Fruit fly (Drosophila melanogaster) whole organism, embryonic: ENCODE results near the gene CG31883.

ENCODE experiments used
- Adf1 ChIP-seq: fragments of 200-800 bp; sonication (Bioruptor generic); IDR thresholded peaks from 2 replicates; pipeline ENCODE4 v1.3.6; 2022; ENCODE audit warnings: missing biosample characterization, missing genetic modification characterization
- BEAF-32 ChIP-seq: fragments of 200-800 bp; sonication (Bioruptor generic); optimal IDR thresholded peaks from 3 replicates; lab custom pipeline; 2017; ENCODE audit warnings: missing biosample characterization, missing genetic modification characterization, mild to moderate bottlenecking, moderate library complexity, missing genetic modification reagents
- CG10431 ChIP-seq: fragments of 200-800 bp; sonication (Bioruptor generic); optimal IDR thresholded peaks from 3 replicates; lab custom pipeline; 2018; ENCODE audit warnings: missing biosample characterization, mild to moderate bottlenecking, missing genetic modification characterization
- CG10543 ChIP-seq: fragments of 200-800 bp; sonication (Bioruptor generic); optimal IDR thresholded peaks from 3 replicates; lab custom pipeline; 2017; ENCODE audit warnings: missing biosample characterization, mild to moderate bottlenecking, missing genetic modification characterization, moderate library complexity
- CG10565 ChIP-seq: fragments of 200-800 bp; sonication (Bioruptor generic); optimal IDR thresholded peaks from 3 replicates; lab custom pipeline; 2016; ENCODE audit warnings: missing biosample characterization, mild to moderate bottlenecking, missing genetic modification characterization
- CG12071 ChIP-seq: fragments of 200-800 bp; sonication (Bioruptor generic); optimal IDR thresholded peaks from 3 replicates; lab custom pipeline; 2018; ENCODE audit warnings: missing biosample characterization, mild to moderate bottlenecking, missing genetic modification characterization
- CG12155 ChIP-seq: fragments of 200-800 bp; sonication (Bioruptor generic); optimal IDR thresholded peaks from 3 replicates; lab custom pipeline; 2016; ENCODE audit warnings: missing biosample characterization, missing genetic modification characterization
- CG12236 ChIP-seq: fragments of 200-800 bp; sonication (Bioruptor generic); optimal IDR thresholded peaks from 2 replicates; lab custom pipeline; 2016; ENCODE audit warnings: missing biosample characterization, missing genetic modification characterization
- CG13296 ChIP-seq: fragments of 200-800 bp; sonication (Bioruptor generic); optimal IDR thresholded peaks from 3 replicates; lab custom pipeline; 2018; ENCODE audit warnings: missing biosample characterization, mild to moderate bottlenecking, missing genetic modification characterization
- CG30431 ChIP-seq: fragments of 200-800 bp; sonication (Bioruptor generic); optimal IDR thresholded peaks from 2 replicates; lab custom pipeline; 2017; ENCODE audit warnings: missing biosample characterization, missing genetic modification characterization
- CG31365 ChIP-seq: fragments of 200-800 bp; sonication (Bioruptor generic); optimal IDR thresholded peaks from 2 replicates; lab custom pipeline; 2018; ENCODE audit warnings: missing biosample characterization, mild to moderate bottlenecking, missing genetic modification characterization
- CG32767 ChIP-seq: fragments of 200-800 bp; sonication (Bioruptor generic); IDR thresholded peaks from 2 replicates; pipeline ENCODE4 v1.3.6; 2022; ENCODE audit warnings: missing biosample characterization, missing genetic modification characterization
- CG3838 ChIP-seq: fragments of 200-800 bp; sonication (Bioruptor generic); optimal IDR thresholded peaks from 3 replicates; lab custom pipeline; 2016; ENCODE audit warnings: missing biosample characterization, missing genetic modification characterization
- CG4617 ChIP-seq: fragments of 200-800 bp; sonication (Bioruptor generic); optimal IDR thresholded peaks from 3 replicates; lab custom pipeline; 2016; ENCODE audit warnings: missing biosample characterization, missing genetic modification characterization, borderline replicate concordance
- CG6254 ChIP-seq: fragments of 200-800 bp; sonication (Bioruptor generic); optimal IDR thresholded peaks from 3 replicates; lab custom pipeline; 2017; ENCODE audit warnings: mild to moderate bottlenecking, missing biosample characterization, missing genetic modification reagents, missing genetic modification characterization
- CG7987 ChIP-seq: fragments of 200-800 bp; sonication (Bioruptor generic); optimal IDR thresholded peaks from 2 replicates; lab custom pipeline; 2018; ENCODE audit warnings: missing biosample characterization, mild to moderate bottlenecking, missing genetic modification characterization, moderate library complexity
- CkIIα-i1 ChIP-seq: fragments of 200-800 bp; sonication (Bioruptor generic); IDR thresholded peaks from 2 replicates; pipeline ENCODE4 v1.3.6; 2022; ENCODE audit warnings: missing biosample characterization, missing genetic modification characterization
- D ChIP-seq, 2 experiments: fragments of 200-800 bp in 1 of 2; fragments of >200 bp in 1 of 2; sonication (Bioruptor generic) in 1 of 2; optimal IDR thresholded peaks; 2 replicates in 1 of 2; 3 replicates in 1 of 2; lab custom pipeline; 2017; ENCODE audit warnings: mild to moderate bottlenecking in 1 of 2, missing biosample characterization in 1 of 2, missing genetic modification characterization in 1 of 2, missing genetic modification reagents in 1 of 2
- Dp ChIP-seq: fragments of 200-800 bp; sonication (Bioruptor generic); optimal IDR thresholded peaks from 2 replicates; lab custom pipeline; 2018; ENCODE audit warnings: missing biosample characterization, mild to moderate bottlenecking, missing genetic modification characterization, moderate library complexity
- H2.0 ChIP-seq: fragments of 200-800 bp; sonication (Bioruptor generic); IDR thresholded peaks from 2 replicates; pipeline ENCODE4 v1.3.6; 2022; ENCODE audit warnings: missing biosample characterization, missing genetic modification characterization
- HLH4C ChIP-seq: fragments of 200-800 bp; sonication (Bioruptor generic); IDR thresholded peaks from 3 replicates; pipeline ENCODE4 v1.3.6; 2022; ENCODE audit warnings: missing biosample characterization, missing genetic modification characterization; ENCODE audit not compliant: partially characterized antibody
- Max ChIP-seq: fragments of 200-800 bp; sonication (Bioruptor generic); optimal IDR thresholded peaks from 2 replicates; lab custom pipeline; 2016; ENCODE audit warnings: missing biosample characterization, mild to moderate bottlenecking, missing genetic modification characterization
- Med ChIP-seq: fragments of 200-800 bp; sonication (Bioruptor generic); peaks from one replicate; lab custom pipeline; 2016; ENCODE audit warnings: missing biosample characterization, missing genetic modification characterization, mild to moderate bottlenecking, inconsistent platforms, moderate library complexity
- Meics ChIP-seq: fragments of 200-800 bp; sonication (Bioruptor generic); optimal IDR thresholded peaks from 2 replicates; lab custom pipeline; 2017; ENCODE audit warnings: missing biosample characterization, mild to moderate bottlenecking, missing genetic modification characterization
- Mrtf ChIP-seq: fragments of 200-800 bp; sonication (Bioruptor generic); IDR thresholded peaks from 3 replicates; pipeline ENCODE4 v1.3.6; 2022; ENCODE audit warnings: missing biosample characterization, missing genetic modification characterization
- PHDP ChIP-seq: fragments of 200-800 bp; sonication (Bioruptor generic); optimal IDR thresholded peaks from 3 replicates; lab custom pipeline; 2018; ENCODE audit warnings: missing biosample characterization, mild to moderate bottlenecking, missing genetic modification characterization, moderate library complexity
- Poxn ChIP-seq: fragments of 200-800 bp; sonication (Bioruptor generic); IDR thresholded peaks from 2 replicates; pipeline ENCODE4 v1.3.6; 2022; ENCODE audit warnings: missing biosample characterization, missing genetic modification characterization
- YL-1 ChIP-seq: fragments of 200-800 bp; sonication (Bioruptor generic); optimal IDR thresholded peaks from 3 replicates; lab custom pipeline; 2017; ENCODE audit warnings: missing biosample characterization, mild to moderate bottlenecking, missing genetic modification characterization
- az2 ChIP-seq: fragments of 200-800 bp; sonication (Bioruptor generic); optimal IDR thresholded peaks from 3 replicates; lab custom pipeline; 2016; ENCODE audit warnings: missing biosample characterization, missing genetic modification characterization
- bab2 ChIP-seq: fragments of 200-800 bp; sonication (Bioruptor generic); optimal IDR thresholded peaks from 2 replicates; lab custom pipeline; 2016; ENCODE audit warnings: missing biosample characterization, missing genetic modification characterization
- bowl ChIP-seq: fragments of 200-800 bp; sonication (Bioruptor generic); IDR thresholded peaks from 2 replicates; pipeline ENCODE4 v1.3.6; 2022; ENCODE audit warnings: missing biosample characterization, missing genetic modification characterization
- btn ChIP-seq: fragments of 200-800 bp; sonication (Bioruptor generic); optimal IDR thresholded peaks from 2 replicates; lab custom pipeline; 2016; ENCODE audit warnings: missing biosample characterization, missing genetic modification characterization
- cad ChIP-seq: fragments of >200 bp; optimal IDR thresholded peaks from 2 replicates; lab custom pipeline; 2017; ENCODE audit warnings: missing biosample characterization, missing genetic modification characterization
- danr ChIP-seq: fragments of 200-800 bp; sonication (Bioruptor generic); IDR thresholded peaks from 2 replicates; pipeline ENCODE4 v1.3.6; 2022; ENCODE audit warnings: missing biosample characterization, missing genetic modification characterization
- dimm ChIP-seq: fragments of 200-800 bp; sonication (Bioruptor generic); IDR thresholded peaks from 2 replicates; pipeline ENCODE4 v1.3.6; 2022; ENCODE audit warnings: missing biosample characterization, missing genetic modification characterization
- dm ChIP-seq: fragments of 200-800 bp; sonication (Bioruptor generic); optimal IDR thresholded peaks from 3 replicates; lab custom pipeline; 2016; ENCODE audit warnings: missing biosample characterization, missing genetic modification characterization
- dpn ChIP-seq, 2 experiments: fragments of 200-800 bp; sonication (Bioruptor generic); optimal IDR thresholded peaks; 3 replicates each; lab custom pipeline; 2016; ENCODE audit warnings: missing biosample characterization in 2 of 2, missing genetic modification characterization in 2 of 2
- eve ChIP-seq, 2 experiments: fragments of >200 bp; optimal IDR thresholded peaks; 2 replicates each; lab custom pipeline; 2017; ENCODE audit warnings: missing biosample characterization in 2 of 2, missing genetic modification characterization in 2 of 2
- gcm ChIP-seq: fragments of 200-800 bp; sonication (Bioruptor generic); optimal IDR thresholded peaks from 2 replicates; lab custom pipeline; 2019; ENCODE audit warnings: missing biosample characterization, mild to moderate bottlenecking, missing genetic modification characterization, moderate library complexity
- gsb-n ChIP-seq: fragments of 200-800 bp; sonication (Bioruptor generic); optimal IDR thresholded peaks from 3 replicates; lab custom pipeline; 2018; ENCODE audit warnings: missing biosample characterization, mild to moderate bottlenecking, missing genetic modification characterization
- jing ChIP-seq: fragments of 200-800 bp; sonication (Bioruptor generic); optimal IDR thresholded peaks from 2 replicates; lab custom pipeline; 2018; ENCODE audit warnings: missing biosample characterization, mild to moderate bottlenecking, missing genetic modification characterization
- kah ChIP-seq: fragments of 200-800 bp; sonication (Bioruptor generic); optimal IDR thresholded peaks from 2 replicates; lab custom pipeline; 2018; ENCODE audit warnings: missing biosample characterization, mild to moderate bottlenecking, missing genetic modification characterization
- luna ChIP-seq: fragments of 200-800 bp; sonication (Bioruptor generic); optimal IDR thresholded peaks from 2 replicates; lab custom pipeline; 2016; ENCODE audit warnings: missing biosample characterization, missing genetic modification characterization
- nom ChIP-seq: fragments of 200-800 bp; sonication (Bioruptor generic); optimal IDR thresholded peaks from 2 replicates; lab custom pipeline; 2017; ENCODE audit warnings: missing biosample characterization, missing genetic modification characterization, mild to moderate bottlenecking, moderate library complexity, missing genetic modification reagents
- peb ChIP-seq: fragments of 200-800 bp; sonication (Bioruptor generic); IDR thresholded peaks from 2 replicates; pipeline ENCODE4 v1.3.6; 2022; ENCODE audit warnings: missing biosample characterization, missing genetic modification characterization
- pita ChIP-seq: fragments of 200-800 bp; sonication (Bioruptor generic); optimal IDR thresholded peaks from 2 replicates; lab custom pipeline; 2017; ENCODE audit warnings: missing biosample characterization, mild to moderate bottlenecking, missing genetic modification characterization
- schlank ChIP-seq: fragments of 200-800 bp; sonication (Bioruptor generic); optimal IDR thresholded peaks from 2 replicates; lab custom pipeline; 2018; ENCODE audit warnings: missing biosample characterization, mild to moderate bottlenecking, missing genetic modification characterization
- zen ChIP-seq: fragments of 200-800 bp; sonication (Bioruptor generic); optimal IDR thresholded peaks from 3 replicates; lab custom pipeline; 2018; ENCODE audit warnings: missing biosample characterization, mild to moderate bottlenecking, missing genetic modification characterization, moderate library complexity
- zfh2 ChIP-seq: fragments of 200-800 bp; sonication (Bioruptor generic); optimal IDR thresholded peaks from 2 replicates; lab custom pipeline; 2016; ENCODE audit warnings: missing biosample characterization, missing genetic modification characterization

Gene CG31883

dm6 chr2L:9502786-9503443 is 25.4 kb upstream of the CG31883 start (continued):
- TF ChIP-seq CG13296 (GFP tag; lab: Kevin White, UChicago) (peak; percentile 64), gcm (GFP tag; lab: Kevin White, UChicago) (peak; percentile 70), CG12236 (GFP tag; lab: Kevin White, UChicago) (no peak), dpn (GFP tag; optimal IDR thresholded peaks at IDR 0.05; lab: Kevin White, UChicago) (peak in 1 of 2 experiments; percentile 69), peb (GFP tag; lab: Robert Waterston, UW) (peak; percentile 33; the same call in 1 of the 2 replicates), nom (GFP tag; lab: Kevin White, UChicago) (no peak), Poxn (GFP tag; lab: Robert Waterston, UW) (no peak), Adf1 (GFP tag; lab: Robert Waterston, UW) (peak; percentile 36), Meics (GFP tag; lab: Kevin White, UChicago) (peak; percentile 65), CG32767 (peak; percentile 62; the same call in 1 of the 2 replicates), CG10565 (GFP tag; lab: Kevin White, UChicago) (no peak), bab2 (no peak), zfh2 (GFP tag; lab: Kevin White, UChicago) (peak; percentile 37), CG10543 (GFP tag; lab: Kevin White, UChicago) (no peak), Max (GFP tag; lab: Kevin White, UChicago) (no peak), dm (GFP tag; lab: Kevin White, UChicago) (no peak), luna (GFP tag; lab: Kevin White, UChicago) (no peak), CG10431 (no peak), schlank (no peak), CG12155 (peak; percentile 50), BEAF-32 (no peak), eve (GFP tag; optimal IDR thresholded peaks at IDR 0.05; lab: Kevin White, UChicago) (peak in 1 of 2 experiments; percentile 36), btn (GFP tag; lab: Kevin White, UChicago) (no peak), kah (GFP tag; lab: Kevin White, UChicago) (no peak), pita (no peak), jing (GFP tag; lab: Kevin White, UChicago) (no peak), CG31365 (tag; lab: Kevin White, UChicago) (no peak), CG3838 (GFP tag; lab: Kevin White, UChicago) (no peak), Med (peak; percentile 70), HLH4C (GFP tag; lab: Robert Waterston, UW) (no peak), CG4617 (GFP tag; lab: Kevin White, UChicago) (no peak), az2 (GFP tag; lab: Kevin White, UChicago) (peak; percentile 71), YL-1 (peak; percentile 32), H2.0 (GFP tag; lab: Robert Waterston, UW) (peak; percentile 83), danr (GFP tag; lab: Robert Waterston, UW) (peak; percentile 55; the same call in 1 of the 2 replicates), dimm (GFP tag; lab: Robert Waterston, UW) (peak; percentile 72), CG12071 (GFP tag; lab: Kevin White, UChicago) (no peak), CG7987 (GFP tag; lab: Kevin White, UChicago) (no peak), CG30431 (GFP tag; lab: Kevin White, UChicago) (peak; percentile 19), Dp (GFP tag; lab: Kevin White, UChicago) (no peak), bowl (GFP tag; lab: Robert Waterston, UW) (peak; percentile 68; the same call in 1 of the 2 replicates), D (optimal IDR thresholded peaks at IDR 0.05; lab: Kevin White, UChicago) (no peak), D (GFP tag; optimal IDR thresholded peaks at IDR 0.05; lab: Kevin White, UChicago) (peak; percentile 30), gsb-n (tag; lab: Kevin White, UChicago) (peak; percentile 58), CkIIα-i1 (GFP tag; lab: Robert Waterston, UW) (peak; percentile 11; the same call in 1 of the 2 replicates), CG6254 (GFP tag; lab: Kevin White, UChicago) (no peak), zen (no peak), cad (no peak), Mrtf (GFP tag; lab: Robert Waterston, UW) (peak; percentile 69), PHDP (tag; lab: Kevin White, UChicago) (peak; percentile 76)
